Worm (Caenorhabditis elegans): ENCODE results near the gene lin-52.
A peak's percentile ranks its signal among the peaks of the same experiment; 100 is the strongest.

The lin-52 gene

DNA sequence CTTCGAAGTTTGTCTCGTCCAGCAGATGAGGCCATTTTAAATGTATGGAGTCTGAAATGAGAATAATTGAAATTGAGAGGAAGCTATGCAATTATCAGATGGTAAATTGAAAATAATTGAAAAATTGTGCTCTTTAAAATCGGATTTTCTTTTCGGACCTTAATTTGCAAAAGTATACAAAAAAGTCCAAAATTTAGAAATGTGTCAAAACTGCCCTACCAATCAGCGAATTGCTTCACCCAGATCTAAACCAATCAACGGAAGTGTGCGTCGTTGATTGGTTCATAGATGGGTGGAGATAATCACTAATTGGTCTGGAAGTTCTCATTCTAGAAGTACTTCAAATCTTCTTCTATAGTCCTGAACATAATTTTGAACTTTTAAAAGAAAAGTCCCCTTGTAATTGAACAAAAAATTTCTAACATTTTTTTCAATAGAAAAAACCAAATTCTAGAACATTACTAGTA is 34.9 kb downstream of the lin-52 start, which contains the start of gene R10E11.5:
R10E11.5 (minus strand) TSS at position 51 of the 467 bp plus-strand sequence.
- no peak for TF ChIP-seq K09A11.1 (tag; optimal IDR thresholded peaks at IDR 0.05; ENCODE audit: insufficient read depth)
- TF ChIP-seq nfya-1 (tag; optimal IDR thresholded peaks at IDR 0.05), result peak; percentile 51

DNA sequence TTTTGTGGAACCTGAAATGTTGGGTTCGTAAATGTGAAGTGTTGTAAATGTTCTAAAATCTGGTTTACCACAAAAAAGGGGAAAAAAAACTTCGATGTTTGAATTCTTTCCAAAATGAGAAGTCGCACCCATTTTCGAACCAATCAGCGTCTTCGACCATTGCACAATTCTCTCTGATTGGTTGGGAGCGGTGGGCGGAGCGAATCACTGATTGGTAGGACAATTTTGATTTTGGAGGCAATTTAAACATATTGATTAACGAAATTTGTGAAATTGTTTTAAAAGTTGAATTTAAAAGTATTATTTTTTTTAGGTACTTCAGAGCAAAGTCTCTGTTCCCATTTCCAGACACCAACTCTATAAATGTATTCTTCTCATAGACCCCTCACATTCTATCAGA is 35.5 kb downstream of the lin-52 start:
- TF ChIP-seq nfya-1 (tag; optimal IDR thresholded peaks at IDR 0.05) (peak; percentile 84), ceh-6 (GFP tag; optimal IDR thresholded peaks at IDR 0.05) (no peak)

DNA sequence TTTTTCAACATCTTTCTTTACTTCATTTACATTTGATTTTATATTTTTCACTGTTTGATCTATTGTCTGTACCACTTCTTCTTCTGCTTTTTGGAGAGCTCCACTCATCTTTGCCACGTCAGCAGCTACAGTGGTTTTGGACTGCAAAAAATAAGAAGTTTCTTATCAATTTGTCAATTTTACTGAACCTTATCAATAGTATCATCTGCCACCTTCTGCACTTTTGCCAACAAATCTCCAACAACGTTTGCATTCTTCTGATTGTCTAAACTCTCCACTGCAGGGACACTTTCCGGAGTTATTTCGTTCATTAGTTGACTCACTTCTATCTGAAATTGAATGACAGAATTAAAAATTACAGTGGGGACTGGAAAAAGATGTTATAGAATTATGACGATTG is 37.8 kb downstream of the lin-52 start:
- TF ChIP-seq elt-2 (tag; optimal IDR thresholded peaks at IDR 0.05), result peak; percentile 79
- no peak for TF ChIP-seq lim-6 (tag; optimal IDR thresholded peaks at IDR 0.05)
- no peak for TF ChIP-seq hlh-8 (tag; optimal IDR thresholded peaks at IDR 0.05)

- no peak for TF ChIP-seq ztf-16 (tag; optimal IDR thresholded peaks at IDR 0.05)
- no peak for TF ChIP-seq pax-1 (tag; optimal IDR thresholded peaks at IDR 0.05)
Observed at ce11 chrIII:9783133-9783590, 41.4 kb downstream of the lin-52 start.

DNA sequence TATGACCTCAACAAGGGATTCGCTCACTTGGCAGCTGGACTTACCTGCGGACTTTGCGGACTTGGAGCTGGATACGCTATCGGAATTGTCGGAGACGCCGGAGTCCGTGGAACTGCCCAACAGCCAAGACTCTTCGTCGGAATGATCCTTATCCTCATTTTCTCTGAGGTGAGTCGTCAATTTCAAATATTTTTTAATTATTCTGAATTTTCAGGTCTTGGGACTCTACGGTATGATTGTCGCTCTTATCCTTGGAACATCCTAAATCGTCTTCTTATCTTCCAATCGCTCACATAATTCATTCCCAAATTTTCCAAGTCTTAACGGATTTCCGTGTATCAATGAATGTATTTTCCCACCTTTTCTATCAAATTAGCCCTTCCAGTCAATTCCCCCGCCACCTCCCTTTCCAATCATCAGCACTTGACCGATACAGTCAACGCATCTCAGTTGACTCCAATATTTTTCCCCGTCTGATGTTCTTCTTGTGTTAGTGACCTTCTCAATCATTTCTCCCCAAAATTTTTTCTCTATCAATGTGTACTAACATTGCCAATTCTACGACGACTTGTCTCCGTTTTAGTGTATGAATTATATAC is 42.0 kb downstream of the lin-52 start, which contains the start of gene R10E11.6:
R10E11.6 (plus strand) TSS at position 524 of the 599 bp plus-strand sequence.
- TF ChIP-seq lim-6 (tag; optimal IDR thresholded peaks at IDR 0.05) (no peak), fkh-6 (tag; optimal IDR thresholded peaks at IDR 0.05) (no peak), eyg-1 (tag; optimal IDR thresholded peaks at IDR 0.05) (no peak), C38D4.7 (GFP tag; optimal IDR thresholded peaks at IDR 0.05) (no peak), ceh-45 (GFP tag; IDR thresholded peaks at IDR 0.05) (no peak), unc-42 (tag; optimal IDR thresholded peaks at IDR 0.05) (no peak), ref-2 (tag; optimal IDR thresholded peaks at IDR 0.05) (no peak), che-1 (tag; optimal IDR thresholded peaks at IDR 0.05) (no peak), hlh-13 (GFP tag; optimal IDR thresholded peaks at IDR 0.05) (no peak)

DNA sequence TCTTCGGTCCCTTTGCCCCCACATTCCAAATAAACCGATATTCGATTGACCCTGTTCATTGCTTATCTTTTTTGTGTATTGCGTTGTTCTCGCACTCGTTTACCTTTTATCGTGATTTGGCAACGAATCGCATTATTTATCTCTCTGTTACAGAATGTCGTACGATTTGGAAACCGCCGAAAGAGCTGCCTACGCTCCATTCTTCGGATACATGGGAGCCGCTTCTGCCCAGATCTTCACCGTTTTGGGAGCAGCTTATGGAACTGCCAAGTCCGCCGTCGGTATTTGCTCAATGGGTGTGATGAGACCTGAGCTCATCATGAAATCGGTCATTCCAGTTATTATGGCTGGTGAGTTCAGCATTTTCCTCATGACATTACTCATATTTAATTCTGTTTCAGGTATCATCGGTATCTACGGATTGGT is 42.5 kb downstream of the lin-52 start, which contains the start of gene vha-2:
vha-2 (plus strand) TSS at position 154 of the 426 bp plus-strand sequence.
- peak; percentile 56 for TF ChIP-seq elt-2 (tag; optimal IDR thresholded peaks at IDR 0.05)
- no peak for TF ChIP-seq lim-6 (tag; optimal IDR thresholded peaks at IDR 0.05)

DNA sequence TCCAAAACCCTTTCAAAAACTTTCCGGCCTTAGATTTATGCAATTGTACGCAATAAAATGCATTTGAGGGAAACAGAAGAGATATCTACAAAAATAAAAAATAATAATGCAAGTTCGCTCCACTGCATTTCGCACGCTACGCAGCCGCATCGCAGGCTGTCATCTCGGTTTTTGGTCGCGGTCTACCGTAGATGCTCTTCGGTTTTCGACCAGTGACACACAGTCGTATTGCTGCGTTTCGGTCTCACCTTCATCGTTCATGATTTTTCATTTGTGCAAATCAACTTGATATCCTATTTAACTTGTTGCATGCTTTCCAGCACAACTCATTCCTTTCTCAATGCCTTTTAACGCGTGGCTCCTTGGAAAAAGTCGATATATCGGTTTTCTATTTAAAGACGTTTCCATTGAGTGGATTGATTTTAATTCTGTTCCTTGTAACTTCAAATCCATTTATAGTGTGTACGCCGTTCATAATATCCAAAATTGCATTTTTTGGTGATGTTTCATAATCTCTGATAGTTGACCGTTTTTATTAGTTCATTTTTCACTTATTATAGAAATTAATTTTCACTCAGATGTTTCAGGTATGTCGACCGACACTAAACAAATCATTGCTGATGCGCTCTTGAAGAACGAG is 43.8 kb downstream of the lin-52 start, which contains the start of gene vha-1:
vha-1 (plus strand) TSS at position 590 of the 640 bp plus-strand sequence.
- TF ChIP-seq ceh-14 (tag; optimal IDR thresholded peaks at IDR 0.05), result no peak
- TF ChIP-seq F13H6.1 (tag; optimal IDR thresholded peaks at IDR 0.05), result no peak
- TF ChIP-seq fkh-10 (GFP tag; optimal IDR thresholded peaks at IDR 0.05), result no peak
- peak; percentile 26 for TF ChIP-seq ceh-30 (tag; optimal IDR thresholded peaks at IDR 0.05)
- TF ChIP-seq lin-11 (tag; optimal IDR thresholded peaks at IDR 0.05), result no peak
- peak; percentile 44 for TF ChIP-seq unc-42 (tag; optimal IDR thresholded peaks at IDR 0.05)
- TF ChIP-seq tbx-7 (tag; optimal IDR thresholded peaks at IDR 0.05), result no peak
- no peak for TF ChIP-seq lim-6 (tag; optimal IDR thresholded peaks at IDR 0.05)
- no peak for TF ChIP-seq ceh-2 (tag; optimal IDR thresholded peaks at IDR 0.05)
- no peak for TF ChIP-seq hlh-6 (tag; optimal IDR thresholded peaks at IDR 0.05)
- no peak for TF ChIP-seq pax-1 (tag; optimal IDR thresholded peaks at IDR 0.05)
- TF ChIP-seq hlh-30 (tag; optimal IDR thresholded peaks at IDR 0.05; ENCODE audit: insufficient read depth), result peak; percentile 26
- no peak for TF ChIP-seq pat-9 (tag; optimal IDR thresholded peaks at IDR 0.05)
- TF ChIP-seq ceh-19 (GFP tag; optimal IDR thresholded peaks at IDR 0.05), result no peak
- TF ChIP-seq C08G9.2 (tag; optimal IDR thresholded peaks at IDR 0.05), result peak; percentile 15
- TF ChIP-seq T23F11.4 (GFP tag; optimal IDR thresholded peaks at IDR 0.05), result no peak
- TF ChIP-seq sox-2 (GFP tag; IDR thresholded peaks at IDR 0.05), result no peak
- no peak for TF ChIP-seq nhr-11 (tag; optimal IDR thresholded peaks at IDR 0.05)
- TF ChIP-seq ceh-31 (tag; optimal IDR thresholded peaks at IDR 0.05), result peak; percentile 61
- peak; percentile 47 for TF ChIP-seq ceh-48 (tag; optimal IDR thresholded peaks at IDR 0.05)
- peak; percentile 15 for TF ChIP-seq K09A11.1 (tag; optimal IDR thresholded peaks at IDR 0.05; ENCODE audit: insufficient read depth)
- TF ChIP-seq ceh-18 (tag; optimal IDR thresholded peaks at IDR 0.05), result peak; percentile 52
- TF ChIP-seq che-1 (tag; optimal IDR thresholded peaks at IDR 0.05), result no peak
- TF ChIP-seq hlh-15 (tag; optimal IDR thresholded peaks at IDR 0.05), result no peak
- TF ChIP-seq ceh-45 (GFP tag; IDR thresholded peaks at IDR 0.05), result no peak
- TF ChIP-seq fkh-6 (tag; optimal IDR thresholded peaks at IDR 0.05), result no peak
- peak; percentile 82 for TF ChIP-seq nfya-1 (tag; optimal IDR thresholded peaks at IDR 0.05)
- TF ChIP-seq dmd-4 (tag; optimal IDR thresholded peaks at IDR 0.05; ENCODE audit: borderline replicate concordance), result no peak
- no peak for TF ChIP-seq ztf-16 (tag; optimal IDR thresholded peaks at IDR 0.05)

Data from whole organism, late embryonic.